Fruit fly (Drosophila melanogaster) Kc167 (cell line): ENCODE data around the gene Trx2.

Experiments
- Myc ChIP-seq: fragments of >200 bp; optimal IDR thresholded peaks from 2 replicates; lab custom pipeline; 2017; ENCODE audit warnings: missing external identifiers
- h ChIP-seq: fragments of >200 bp; optimal IDR thresholded peaks from 3 replicates; lab custom pipeline; 2018; ENCODE audit warnings: missing external identifiers
- insv ChIP-seq: fragments of >200 bp; optimal IDR thresholded peaks from 3 replicates; lab custom pipeline; 2018; ENCODE audit warnings: missing external identifiers
- psq ChIP-seq: fragments of >200 bp; optimal IDR thresholded peaks from 2 replicates; lab custom pipeline; 2017; ENCODE audit warnings: missing external identifiers

DNA sequence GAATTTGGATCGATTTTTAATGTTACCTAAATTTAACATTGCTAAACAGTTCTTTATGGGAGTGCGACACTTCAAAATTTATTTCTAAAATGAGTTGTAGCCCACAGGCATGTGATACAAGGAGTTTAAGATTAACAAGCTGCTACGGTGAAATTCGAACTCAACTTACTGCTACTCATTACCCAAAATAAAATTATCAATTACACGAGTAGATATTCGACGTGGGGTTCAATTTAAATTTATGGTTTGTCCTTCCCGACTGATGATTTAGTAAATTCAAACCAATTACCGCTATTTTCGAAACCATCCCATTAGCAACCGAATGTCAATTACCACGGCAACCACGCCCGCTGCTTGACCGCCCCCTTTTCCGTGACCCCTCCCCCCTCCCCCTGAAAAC is 12.2 kb downstream of the Trx2 start, which contains the start of gene CG31882:
- TF ChIP-seq Myc (lab: Kevin White, UChicago) (no peak), insv (lab: Kevin White, UChicago) (no peak), psq (lab: Kevin White, UChicago) (no peak), h (lab: Kevin White, UChicago) (no peak)
